Worm (Caenorhabditis elegans) whole organism, L1 larva: ENCODE results near the gene srz-90.

Experiments used
- aly-2 ChIP-seq: fragments of 150-350 bp; optimal IDR thresholded peaks from 2 replicates; lab custom pipeline; 2014; ENCODE audit warnings: missing biosample characterization, missing genetic modification characterization
- dpl-1 ChIP-seq, 3 experiments: fragments of 150-350 bp in 2 of 3; sonication (generic microtip) in 1 of 3; optimal IDR thresholded peaks; 2 replicates each; lab custom pipeline; 2014 to 2017; ENCODE audit warnings: missing biosample characterization in 3 of 3, missing genetic modification characterization in 3 of 3, missing genetic modification reagents in 3 of 3
- fkh-10 ChIP-seq: sonication (generic microtip); optimal IDR thresholded peaks from 2 replicates; lab custom pipeline; 2017; ENCODE audit warnings: missing biosample characterization, missing genetic modification reagents, missing genetic modification characterization
- fos-1 ChIP-seq: fragments of 150-350 bp; optimal IDR thresholded peaks from 2 replicates; lab custom pipeline; 2014; ENCODE audit warnings: missing biosample characterization, missing genetic modification characterization
- hpl-2 ChIP-seq: fragments of 150-350 bp; optimal IDR thresholded peaks from 2 replicates; lab custom pipeline; 2014; ENCODE audit warnings: missing biosample characterization, missing genetic modification reagents, missing genetic modification characterization
- lsy-2 ChIP-seq, 2 experiments: fragments of 150-350 bp; optimal IDR thresholded peaks; 2 replicates each; lab custom pipeline; 2014; ENCODE audit warnings: missing biosample characterization in 2 of 2, missing genetic modification characterization in 2 of 2
- nhr-85 ChIP-seq: sonication (generic microtip); peaks from one replicate; lab custom pipeline; 2016; ENCODE audit warnings: missing genetic modification characterization, inconsistent platforms, missing compliant biosample characterization
- snpc-4 ChIP-seq: fragments of 150-350 bp; optimal IDR thresholded peaks from 2 replicates; lab custom pipeline; 2014; ENCODE audit warnings: missing biosample characterization, missing genetic modification characterization
- snu-23 ChIP-seq: sonication (generic microtip); optimal IDR thresholded peaks from 2 replicates; lab custom pipeline; 2016; ENCODE audit warnings: missing genetic modification characterization, missing compliant biosample characterization

DNA sequence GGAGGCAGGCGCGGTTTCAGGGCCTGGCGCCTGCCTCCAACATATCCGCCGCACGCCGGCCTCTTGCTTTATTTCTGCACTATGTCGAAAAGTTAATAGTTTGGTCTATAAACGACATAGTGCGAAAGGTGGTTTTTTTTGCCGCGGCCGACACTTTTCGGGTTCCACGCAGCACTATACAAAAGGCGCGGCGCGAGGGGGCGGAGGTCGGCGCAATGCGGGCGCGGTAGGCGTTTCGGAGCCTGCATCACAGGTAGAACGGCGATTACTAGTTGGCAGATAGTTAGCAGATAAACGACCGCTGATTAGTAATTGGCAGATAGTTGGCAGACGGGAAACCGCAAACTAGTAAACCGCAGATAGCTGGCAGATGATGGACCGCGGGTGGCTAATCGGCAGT, 15.1 kb upstream of the srz-90 start:
- TF ChIP-seq lsy-2 (tag; optimal IDR thresholded peaks at IDR 0.05; lab: Kevin White, UChicago) (no peak), hpl-2 (GFP tag; lab: Kevin White, UChicago) (no peak), nhr-85 (tag; lab: Kevin White, UChicago) (no peak), fkh-10 (GFP tag; lab: Kevin White, UChicago) (no peak), fos-1 (tag; lab: Kevin White, UChicago) (no peak), aly-2 (tag; lab: Kevin White, UChicago) (no peak), snu-23 (GFP tag; lab: Kevin White, UChicago) (no peak), snpc-4 (tag; lab: Kevin White, UChicago) (no peak), dpl-1 (GFP tag; optimal IDR thresholded peaks at IDR 0.05; lab: Kevin White, UChicago) (no peak)
